Worm (Caenorhabditis elegans): ENCODE measurements around the gene act-4.

DNA sequence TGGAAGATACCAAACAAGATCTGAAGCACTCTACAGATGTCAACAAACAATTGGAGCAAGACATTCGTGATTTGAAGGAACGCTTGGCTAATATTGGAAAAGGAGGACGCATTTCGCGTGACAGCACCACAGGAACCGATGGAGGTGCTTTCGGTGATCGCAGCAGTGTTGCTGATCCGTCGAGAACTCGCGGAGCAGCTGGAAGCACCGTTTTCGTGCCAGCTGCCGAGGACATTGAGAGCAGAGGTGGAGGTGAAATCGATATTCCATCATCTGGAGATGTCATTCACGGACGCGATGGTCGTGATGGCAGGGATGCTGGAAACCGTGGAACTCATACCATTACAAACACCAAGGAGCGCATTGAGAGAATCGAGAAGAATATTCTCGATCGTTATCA, 27.2 kb downstream of the act-4 start:
- no peak for TF ChIP-seq zfp-3 (GFP tag; conservative IDR thresholded peaks at IDR 0.05)
- TF ChIP-seq nhr-111 (GFP tag; optimal IDR thresholded peaks at IDR 0.05) = no peak
- no peak for TF ChIP-seq jun-1 (tag; optimal IDR thresholded peaks at IDR 0.05)
- TF ChIP-seq nhr-76 (tag; optimal IDR thresholded peaks at IDR 0.05) = no peak
- no peak for TF ChIP-seq zfp-2 (tag; optimal IDR thresholded peaks at IDR 0.05)
- TF ChIP-seq zag-1 (tag; optimal IDR thresholded peaks at IDR 0.05) = no peak
- no peak for TF ChIP-seq ama-1 (optimal IDR thresholded peaks at IDR 0.05)
- TF ChIP-seq ces-1 (GFP tag; optimal IDR thresholded peaks at IDR 0.05) = no peak
- no peak for TF ChIP-seq dmd-8 (GFP tag; IDR thresholded peaks at IDR 0.05)
- no peak for TF ChIP-seq egl-27 (tag; optimal IDR thresholded peaks at IDR 0.05)
- TF ChIP-seq F44E2.7 (GFP tag; IDR thresholded peaks at IDR 0.05) = no peak
- no peak for TF ChIP-seq ztf-11 (tag; optimal IDR thresholded peaks at IDR 0.05)
- TF ChIP-seq arid-1 (GFP tag; conservative IDR thresholded peaks at IDR 0.05) = no peak
